Fruit fly (Drosophila melanogaster) whole organism, embryonic: ENCODE results near the gene Scamp.

Experiments used
- B-H2 ChIP-seq: fragments of 200-800 bp; sonication (Bioruptor generic); optimal IDR thresholded peaks from 2 replicates; lab custom pipeline; 2018; ENCODE audit warnings: missing biosample characterization, mild to moderate bottlenecking, missing genetic modification characterization
- CG10209 ChIP-seq: fragments of 200-800 bp; sonication (Bioruptor generic); optimal IDR thresholded peaks from 3 replicates; lab custom pipeline; 2017; ENCODE audit warnings: missing biosample characterization, mild to moderate bottlenecking, missing genetic modification characterization, missing genetic modification reagents
- CG11695 ChIP-seq: fragments of 200-800 bp; sonication (Bioruptor generic); IDR thresholded peaks from 3 replicates; pipeline ENCODE4 v1.3.6; 2022; ENCODE audit warnings: missing biosample characterization, missing genetic modification characterization
- CG12104 ChIP-seq: fragments of 200-800 bp; sonication (Bioruptor generic); optimal IDR thresholded peaks from 3 replicates; lab custom pipeline; 2016; ENCODE audit warnings: missing biosample characterization, missing genetic modification characterization
- CG17568 ChIP-seq: fragments of 200-800 bp; sonication (Bioruptor generic); optimal IDR thresholded peaks from 2 replicates; lab custom pipeline; 2018; ENCODE audit warnings: missing biosample characterization, mild to moderate bottlenecking, missing genetic modification characterization, moderate library complexity
- CG18476 ChIP-seq: fragments of 200-800 bp; sonication (Bioruptor generic); optimal IDR thresholded peaks from 2 replicates; lab custom pipeline; 2016; ENCODE audit warnings: missing biosample characterization, mild to moderate bottlenecking, missing genetic modification characterization
- CG18599 ChIP-seq: fragments of 200-800 bp; sonication (Bioruptor generic); optimal IDR thresholded peaks from 3 replicates; lab custom pipeline; 2017; ENCODE audit warnings: missing biosample characterization, missing genetic modification characterization, mild to moderate bottlenecking, moderate library complexity, missing genetic modification reagents
- CG2129 ChIP-seq: fragments of 200-800 bp; sonication (Bioruptor generic); IDR thresholded peaks from 2 replicates; pipeline ENCODE4 v1.3.6; 2022; ENCODE audit warnings: missing biosample characterization, missing genetic modification characterization; ENCODE audit not compliant: partially characterized antibody
- CG32532 ChIP-seq: fragments of 200-800 bp; sonication (Bioruptor generic); IDR thresholded peaks from 2 replicates; pipeline ENCODE4 v1.3.6; 2022; ENCODE audit warnings: missing biosample characterization, missing genetic modification characterization
- CG34422 ChIP-seq: fragments of 200-800 bp; sonication (Bioruptor generic); IDR thresholded peaks from 3 replicates; pipeline ENCODE4 v1.3.6; 2022; ENCODE audit warnings: missing biosample characterization, missing genetic modification characterization
- CG4328 ChIP-seq: fragments of 200-800 bp; sonication (Bioruptor generic); optimal IDR thresholded peaks from 3 replicates; lab custom pipeline; 2017; ENCODE audit warnings: missing biosample characterization, missing genetic modification reagents, missing genetic modification characterization
- CG4360 ChIP-seq: fragments of 200-800 bp; sonication (Bioruptor generic); IDR thresholded peaks from 2 replicates; pipeline ENCODE4 v1.3.6; 2022; ENCODE audit warnings: missing biosample characterization, missing genetic modification characterization
- CG4404 ChIP-seq: fragments of 200-800 bp; sonication (Bioruptor generic); IDR thresholded peaks from 2 replicates; pipeline ENCODE4 v1.3.6; 2022; ENCODE audit warnings: missing biosample characterization, missing genetic modification characterization
- CG7556 ChIP-seq: fragments of 200-800 bp; sonication (Bioruptor generic); optimal IDR thresholded peaks from 2 replicates; lab custom pipeline; 2017; ENCODE audit warnings: missing biosample characterization, mild to moderate bottlenecking, missing genetic modification characterization
- CTCF ChIP-seq: fragments of 200-800 bp; sonication (Bioruptor generic); optimal IDR thresholded peaks from 2 replicates; lab custom pipeline; 2017; ENCODE audit warnings: missing biosample characterization, mild to moderate bottlenecking, missing genetic modification characterization, moderate library complexity
- D ChIP-seq, 2 experiments: fragments of 200-800 bp in 1 of 2; fragments of >200 bp in 1 of 2; sonication (Bioruptor generic) in 1 of 2; optimal IDR thresholded peaks; 2 replicates in 1 of 2; 3 replicates in 1 of 2; lab custom pipeline; 2017; ENCODE audit warnings: mild to moderate bottlenecking in 1 of 2, missing biosample characterization in 1 of 2, missing genetic modification characterization in 1 of 2, missing genetic modification reagents in 1 of 2
- Dbx ChIP-seq: fragments of 200-800 bp; sonication (Bioruptor generic); IDR thresholded peaks from 3 replicates; pipeline ENCODE4 v1.3.6; 2022; ENCODE audit warnings: missing biosample characterization, missing genetic modification characterization
- Elba2 ChIP-seq: fragments of 200-800 bp; sonication (Bioruptor generic); optimal IDR thresholded peaks from 3 replicates; lab custom pipeline; 2016; ENCODE audit warnings: missing biosample characterization, missing genetic modification characterization
- Fer1 ChIP-seq: fragments of 200-800 bp; sonication (Bioruptor generic); optimal IDR thresholded peaks from 2 replicates; lab custom pipeline; 2017; ENCODE audit warnings: missing biosample characterization, mild to moderate bottlenecking, missing genetic modification characterization
- GATAe ChIP-seq: fragments of 200-800 bp; sonication (Bioruptor generic); conservative IDR thresholded peaks from 2 replicates; pipeline ENCODE4 v1.3.6; 2022; ENCODE audit warnings: missing biosample characterization, missing genetic modification characterization
- HLH4C ChIP-seq: fragments of 200-800 bp; sonication (Bioruptor generic); IDR thresholded peaks from 3 replicates; pipeline ENCODE4 v1.3.6; 2022; ENCODE audit warnings: missing biosample characterization, missing genetic modification characterization; ENCODE audit not compliant: partially characterized antibody
- HmgZ ChIP-seq: fragments of 200-800 bp; sonication (Bioruptor generic); optimal IDR thresholded peaks from 2 replicates; lab custom pipeline; 2018; ENCODE audit warnings: missing biosample characterization, mild to moderate bottlenecking, missing genetic modification characterization
- Lhr ChIP-seq: fragments of 200-800 bp; sonication (Bioruptor generic); optimal IDR thresholded peaks from 3 replicates; lab custom pipeline; 2017; ENCODE audit warnings: mild to moderate bottlenecking, missing biosample characterization, missing genetic modification reagents, missing genetic modification characterization
- Oaz ChIP-seq: fragments of 200-800 bp; sonication (Bioruptor generic); IDR thresholded peaks from 2 replicates; pipeline ENCODE4 v1.3.6; 2022; ENCODE audit warnings: missing biosample characterization, missing genetic modification characterization
- Pdp1 ChIP-seq, 2 experiments: fragments of 200-800 bp; sonication (Bioruptor generic); optimal IDR thresholded peaks; 3 replicates each; lab custom pipeline; 2016; ENCODE audit warnings: missing biosample characterization in 2 of 2, missing genetic modification characterization in 2 of 2, mild to moderate bottlenecking in 1 of 2, moderate library complexity in 1 of 2
- Xbp1 ChIP-seq: fragments of 200-800 bp; sonication (Bioruptor generic); optimal IDR thresholded peaks from 3 replicates; lab custom pipeline; 2016; ENCODE audit warnings: missing biosample characterization, mild to moderate bottlenecking, missing genetic modification characterization
- abd-A ChIP-seq: fragments of 200-800 bp; sonication (Bioruptor generic); optimal IDR thresholded peaks from 3 replicates; lab custom pipeline; 2019; ENCODE audit warnings: missing biosample characterization, mild to moderate bottlenecking, missing genetic modification characterization, moderate library complexity
- aop ChIP-seq: fragments of 200-800 bp; sonication (Bioruptor generic); IDR thresholded peaks from 2 replicates; pipeline ENCODE4 v1.3.6; 2022; ENCODE audit warnings: missing biosample characterization, missing genetic modification characterization
- ara ChIP-seq: fragments of 200-800 bp; sonication (Bioruptor generic); IDR thresholded peaks from 2 replicates; pipeline ENCODE4 v1.3.6; 2022; ENCODE audit warnings: missing biosample characterization, missing genetic modification characterization
- ase ChIP-seq: fragments of 200-800 bp; sonication (Bioruptor generic); IDR thresholded peaks from 3 replicates; pipeline ENCODE4 v1.3.6; 2022; ENCODE audit warnings: missing biosample characterization, missing genetic modification characterization
- chinmo ChIP-seq: fragments of 200-800 bp; sonication (Bioruptor generic); IDR thresholded peaks from 4 replicates; pipeline ENCODE4 v1.3.6; 2022; ENCODE audit warnings: missing biosample characterization, missing genetic modification characterization; ENCODE audit not compliant: partially characterized antibody
- chn ChIP-seq: fragments of 200-800 bp; sonication (Bioruptor generic); optimal IDR thresholded peaks from 2 replicates; lab custom pipeline; 2016; ENCODE audit warnings: missing biosample characterization, missing genetic modification characterization
- crol ChIP-seq: fragments of 200-800 bp; sonication (Bioruptor generic); IDR thresholded peaks from 2 replicates; pipeline ENCODE4 v1.3.6; 2022; ENCODE audit warnings: missing biosample characterization, missing genetic modification characterization
- da ChIP-seq: fragments of 200-800 bp; sonication (Bioruptor generic); optimal IDR thresholded peaks from 2 replicates; lab custom pipeline; 2016; ENCODE audit warnings: missing biosample characterization, missing genetic modification characterization
- danr ChIP-seq: fragments of 200-800 bp; sonication (Bioruptor generic); IDR thresholded peaks from 2 replicates; pipeline ENCODE4 v1.3.6; 2022; ENCODE audit warnings: missing biosample characterization, missing genetic modification characterization
- esg ChIP-seq: fragments of 200-800 bp; sonication (Bioruptor generic); conservative IDR thresholded peaks from 2 replicates; pipeline ENCODE4 v1.3.6; 2022; ENCODE audit warnings: missing biosample characterization, missing genetic modification characterization
- exex ChIP-seq: fragments of 200-800 bp; sonication (Bioruptor generic); optimal IDR thresholded peaks from 4 replicates; lab custom pipeline; 2018; ENCODE audit warnings: missing biosample characterization, mild to moderate bottlenecking, missing genetic modification characterization, moderate library complexity
- hb ChIP-seq: fragments of 200-800 bp; sonication (Bioruptor generic); IDR thresholded peaks from 3 replicates; pipeline ENCODE4 v1.3.6; 2022; ENCODE audit warnings: missing biosample characterization, missing genetic modification characterization; ENCODE audit not compliant: partially characterized antibody
- inv ChIP-seq: fragments of 200-800 bp; sonication (Bioruptor generic); IDR thresholded peaks from 2 replicates; pipeline ENCODE4 v1.3.6; 2022; ENCODE audit warnings: missing biosample characterization, missing genetic modification characterization; ENCODE audit not compliant: partially characterized antibody
- lov ChIP-seq, 2 experiments: fragments of 200-800 bp in 1 of 2; fragments of >200 bp in 1 of 2; sonication (Bioruptor generic) in 1 of 2; IDR thresholded peaks in 1 of 2; optimal IDR thresholded peaks in 1 of 2; 2 replicates in 1 of 2; 3 replicates in 1 of 2; pipeline versions ENCODE4 v1.3.6 to Lab custom; 2017 to 2022; ENCODE audit warnings: missing biosample characterization in 1 of 2, missing genetic modification characterization in 1 of 2
- maf-S ChIP-seq: fragments of 200-800 bp; sonication (Bioruptor generic); optimal IDR thresholded peaks from 2 replicates; lab custom pipeline; 2016; ENCODE audit warnings: missing biosample characterization, missing genetic modification characterization
- nau ChIP-seq: fragments of 200-800 bp; sonication (Bioruptor generic); optimal IDR thresholded peaks from 3 replicates; lab custom pipeline; 2017; ENCODE audit warnings: missing biosample characterization, mild to moderate bottlenecking, missing genetic modification characterization, missing genetic modification reagents
- pros ChIP-seq: fragments of 200-800 bp; sonication (Bioruptor generic); optimal IDR thresholded peaks from 3 replicates; lab custom pipeline; 2019; ENCODE audit warnings: missing biosample characterization, mild to moderate bottlenecking, missing genetic modification characterization, moderate library complexity
- sens ChIP-seq: fragments of 200-800 bp; sonication (Bioruptor generic); peaks from one replicate; lab custom pipeline; 2016; ENCODE audit warnings: missing biosample characterization, missing genetic modification characterization
- seq ChIP-seq: fragments of 200-800 bp; sonication (Bioruptor generic); IDR thresholded peaks from 2 replicates; pipeline ENCODE4 v1.3.6; 2022; ENCODE audit warnings: missing biosample characterization, missing genetic modification characterization
- slp2 ChIP-seq: fragments of 200-800 bp; sonication (Bioruptor generic); optimal IDR thresholded peaks from 2 replicates; lab custom pipeline; 2016; ENCODE audit warnings: missing biosample characterization, missing genetic modification characterization
- tap ChIP-seq: fragments of 200-800 bp; optimal IDR thresholded peaks from 3 replicates; lab custom pipeline; 2019; ENCODE audit warnings: missing biosample characterization, mild to moderate bottlenecking, missing genetic modification characterization, moderate library complexity
- trem ChIP-seq: fragments of 200-800 bp; optimal IDR thresholded peaks from 3 replicates; lab custom pipeline; 2019; ENCODE audit warnings: missing biosample characterization, mild to moderate bottlenecking, missing genetic modification characterization, moderate library complexity
- trh ChIP-seq: fragments of 200-800 bp; sonication (Bioruptor generic); optimal IDR thresholded peaks from 2 replicates; lab custom pipeline; 2016; ENCODE audit warnings: missing biosample characterization, missing genetic modification characterization
- zfh1 ChIP-seq: fragments of 200-800 bp; sonication (Bioruptor generic); IDR thresholded peaks from 3 replicates; pipeline ENCODE4 v1.3.6; 2022; ENCODE audit warnings: missing biosample characterization, missing genetic modification characterization

Scamp gene

DNA sequence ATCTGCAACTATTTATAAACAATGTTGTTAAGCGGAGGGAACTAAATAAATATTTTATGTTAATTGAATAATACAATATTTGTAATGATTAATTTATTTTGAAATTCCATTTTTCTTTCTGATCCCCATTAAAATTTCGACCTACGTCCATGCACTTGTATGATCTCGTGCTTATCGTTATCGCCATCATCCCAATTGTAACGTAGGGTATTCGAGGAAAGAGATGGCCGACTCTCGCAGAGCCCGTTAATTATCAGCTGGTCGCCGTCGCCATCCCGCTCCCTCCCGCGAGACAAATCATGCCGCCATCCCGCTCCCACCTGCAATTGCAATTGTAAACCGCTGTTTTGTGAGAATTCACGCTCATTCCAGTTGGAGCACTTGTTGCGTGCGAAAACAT lies 3.4 kb upstream of the Scamp start, which contains the start of gene CG11655:
Gene CG11655, plus strand, starts transcription at position 351 of the 400 bp plus-strand sequence.
- no peak for TF ChIP-seq CTCF
- TF ChIP-seq zfh1 (GFP tag; lab: Robert Waterston, UW), result peak; percentile 68; the same call in 2 of the 3 replicates
- no peak for TF ChIP-seq tap (tag; lab: Kevin White, UChicago)
- no peak for TF ChIP-seq abd-A (tag; lab: Kevin White, UChicago)
- TF ChIP-seq chn (GFP tag; lab: Kevin White, UChicago), result peak; percentile 4
- TF ChIP-seq seq (GFP tag; lab: Robert Waterston, UW), result no peak
- TF ChIP-seq ara (GFP tag; lab: Robert Waterston, UW), result peak; percentile 47; the same call in 1 of the 2 replicates
- no peak for TF ChIP-seq CG12104 (GFP tag; lab: Kevin White, UChicago)
- TF ChIP-seq trem (tag; lab: Kevin White, UChicago), result peak; percentile 16
- TF ChIP-seq ase (GFP tag; lab: Robert Waterston, UW), result no peak
- no peak for TF ChIP-seq CG4328 (GFP tag; lab: Kevin White, UChicago)
- peak; percentile 8 for TF ChIP-seq Lhr (GFP tag; lab: Kevin White, UChicago)
- TF ChIP-seq CG32532 (GFP tag; lab: Robert Waterston, UW), result 0 out of 2 replicates have a peak, but pooled peaks have one; percentile 16
- no peak for TF ChIP-seq CG4360
- TF ChIP-seq chinmo (GFP tag; lab: Robert Waterston, UW), result 0 out of 4 replicates have a peak, but pooled peaks have one; percentile 52
- TF ChIP-seq hb (GFP tag; lab: Robert Waterston, UW), result no peak
- no peak for TF ChIP-seq Fer1 (GFP tag; lab: Kevin White, UChicago)
- TF ChIP-seq HLH4C (GFP tag; lab: Robert Waterston, UW), result no peak
- TF ChIP-seq inv (GFP tag; lab: Robert Waterston, UW), result no peak
- TF ChIP-seq crol, result 0 out of 2 replicates have a peak, but pooled peaks have one; percentile 27
- no peak for TF ChIP-seq CG4404 (GFP tag; lab: Robert Waterston, UW)
- TF ChIP-seq danr (GFP tag; lab: Robert Waterston, UW), result 0 out of 2 replicates have a peak, but pooled peaks have one; percentile 24
- peak; percentile 10 for TF ChIP-seq CG7556 (GFP tag; lab: Kevin White, UChicago)
- TF ChIP-seq slp2, result no peak
- TF ChIP-seq sens (GFP tag; lab: Kevin White, UChicago), result peak; percentile 84
- no peak for TF ChIP-seq Oaz (GFP tag; lab: Robert Waterston, UW)
- no peak for TF ChIP-seq HmgZ (tag; lab: Kevin White, UChicago)
- TF ChIP-seq Xbp1 (GFP tag; lab: Kevin White, UChicago), result peak; percentile 23
- peak; percentile 83 for TF ChIP-seq Elba2 (GFP tag; lab: Kevin White, UChicago)
- no peak for TF ChIP-seq CG10209
- no peak for TF ChIP-seq exex
- TF ChIP-seq da (GFP tag; lab: Kevin White, UChicago), result no peak
- no peak for TF ChIP-seq lov (optimal IDR thresholded peaks at IDR 0.05; lab: Kevin White, UChicago)
- no peak for TF ChIP-seq lov (GFP tag; IDR thresholded peaks at IDR 0.05; lab: Robert Waterston, UW)
- no peak for TF ChIP-seq CG2129 (GFP tag; lab: Robert Waterston, UW)
- TF ChIP-seq CG18476 (GFP tag; lab: Kevin White, UChicago), result no peak
- TF ChIP-seq CG18599 (GFP tag; lab: Kevin White, UChicago), result peak; percentile 39
- no peak for TF ChIP-seq D (optimal IDR thresholded peaks at IDR 0.05; lab: Kevin White, UChicago)
- no peak for TF ChIP-seq D (GFP tag; optimal IDR thresholded peaks at IDR 0.05; lab: Kevin White, UChicago)
- no peak for TF ChIP-seq trh (GFP tag; lab: Kevin White, UChicago)
- TF ChIP-seq nau (GFP tag; lab: Kevin White, UChicago), result no peak
- TF ChIP-seq CG34422, result 0 out of 3 replicates have a peak, but pooled peaks have one; percentile 21
- TF ChIP-seq CG11695, result no peak
- TF ChIP-seq maf-S (GFP tag; lab: Kevin White, UChicago), result no peak
- TF ChIP-seq Dbx, result peak; percentile 52; the same call in 1 of the 3 replicates
- TF ChIP-seq Pdp1 (GFP tag; optimal IDR thresholded peaks at IDR 0.05; lab: Kevin White, UChicago), result peak in 1 of 2 experiments; percentile 32
- TF ChIP-seq aop (GFP tag; lab: Robert Waterston, UW), result no peak
- no peak for TF ChIP-seq pros (GFP tag; lab: Kevin White, UChicago)
- peak; percentile 30; the same call in 1 of the 2 replicates for TF ChIP-seq esg (GFP tag; lab: Robert Waterston, UW)
- no peak for TF ChIP-seq CG17568
- 0 out of 2 replicates have a peak, but pooled peaks have one; percentile 53 for TF ChIP-seq GATAe (GFP tag; lab: Robert Waterston, UW)
- no peak for TF ChIP-seq B-H2
